Fruit fly (Drosophila melanogaster): ENCODE measurements around the gene Alr.

DNA sequence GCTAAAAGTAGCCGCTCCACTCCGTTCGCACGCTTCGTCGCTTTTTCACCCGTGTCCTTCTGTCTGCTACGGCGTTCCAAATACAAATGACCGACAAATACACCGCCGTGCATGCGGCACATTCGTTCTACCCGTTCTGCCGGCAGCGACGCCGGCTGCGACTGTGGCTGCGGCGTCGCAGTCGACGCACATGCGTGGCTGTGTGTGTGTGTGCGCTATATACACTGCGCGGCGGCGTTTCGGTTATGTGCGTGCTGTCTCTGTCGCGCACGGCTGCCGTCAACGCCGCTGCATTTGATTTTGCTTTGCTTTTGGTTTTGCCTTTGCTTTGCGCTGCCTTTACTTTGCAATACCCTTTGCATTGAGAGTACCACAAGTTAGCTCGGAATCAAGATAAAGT, 35.3 kb downstream of the Alr start, which contains the start of gene zld:
- no peak for TF ChIP-seq Dad (GFP tag; optimal IDR thresholded peaks at IDR 0.05)
- TF ChIP-seq knrl (GFP tag; IDR thresholded peaks at IDR 0.05; ENCODE audit: partially characterized antibody), result no peak
- no peak for TF ChIP-seq Neu2 (GFP tag; optimal IDR thresholded peaks at IDR 0.05; ENCODE audit: borderline replicate concordance)
- TF ChIP-seq CG10147 (GFP tag; optimal IDR thresholded peaks at IDR 0.05), result no peak
- TF ChIP-seq Lim3 (GFP tag; IDR thresholded peaks at IDR 0.05), result no peak
